Fruit fly (Drosophila melanogaster) whole organism, embryonic: Measurements from ENCODE around the gene CG15717.

Experiments used
- Aef1 ChIP-seq: fragments of 200-800 bp; sonication (Bioruptor generic); IDR thresholded peaks from 3 replicates; pipeline ENCODE4 v1.3.6; 2022; ENCODE audit warnings: missing biosample characterization, missing genetic modification characterization
- bab2 ChIP-seq: fragments of 200-800 bp; sonication (Bioruptor generic); optimal IDR thresholded peaks from 2 replicates; lab custom pipeline; 2016; ENCODE audit warnings: missing biosample characterization, missing genetic modification characterization
- dysf ChIP-seq: fragments of 200-800 bp; sonication (Bioruptor generic); IDR thresholded peaks from 3 replicates; pipeline ENCODE4 v1.3.6; 2022; ENCODE audit warnings: missing biosample characterization, missing genetic modification characterization
- grn ChIP-seq: fragments of 200-800 bp; sonication (Bioruptor generic); optimal IDR thresholded peaks from 3 replicates; lab custom pipeline; 2017; ENCODE audit warnings: missing biosample characterization, missing genetic modification characterization
- sug ChIP-seq: fragments of 200-800 bp; optimal IDR thresholded peaks from 2 replicates; lab custom pipeline; 2019; ENCODE audit warnings: missing biosample characterization, mild to moderate bottlenecking, missing genetic modification characterization, moderate library complexity

DNA sequence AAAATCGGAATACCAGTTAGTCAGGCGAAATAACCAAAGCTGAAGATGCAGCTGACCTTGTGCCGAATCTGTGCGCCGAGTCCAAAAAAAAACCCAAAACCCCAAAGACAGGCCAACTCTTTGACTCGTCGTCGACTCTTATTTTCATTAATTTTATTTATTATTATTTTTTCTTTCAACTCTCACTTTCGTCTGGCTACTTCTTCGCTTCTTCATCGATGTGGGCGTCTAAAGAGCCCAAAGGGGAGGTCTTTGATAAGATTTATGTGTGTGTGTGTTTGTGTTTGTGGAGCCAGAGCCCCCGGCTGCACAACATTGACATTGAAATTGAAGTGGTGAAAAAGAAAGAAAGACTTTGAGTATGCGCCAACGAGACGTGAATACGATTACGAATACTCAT, 17.1 kb downstream of the CG15717 start:
- no peak for TF ChIP-seq Aef1
- TF ChIP-seq dysf (GFP tag; lab: Robert Waterston, UW): no peak
- no peak for TF ChIP-seq bab2 (GFP tag; lab: Kevin White, UChicago)
- no peak for TF ChIP-seq sug (tag; lab: Kevin White, UChicago)
- TF ChIP-seq grn (GFP tag; lab: Kevin White, UChicago): no peak
